Worm (Caenorhabditis elegans) whole organism, L4/young adult: ENCODE measurements around the gene fat-4.

ENCODE experiments used
- W03F9.2 ChIP-seq: fragments of 150-350 bp; optimal IDR thresholded peaks from 2 replicates; lab custom pipeline; 2014; ENCODE audit warnings: missing biosample characterization, missing genetic modification characterization
- dao-5 ChIP-seq: sonication (generic microtip); optimal IDR thresholded peaks from 2 replicates; lab custom pipeline; 2016; ENCODE audit warnings: missing genotype, missing genetic modification characterization, moderate library complexity, missing compliant biosample characterization
- him-1 ChIP-seq: sonication (generic microtip); optimal IDR thresholded peaks from 2 replicates; lab custom pipeline; 2016; ENCODE audit warnings: missing genotype, missing genetic modification reagents, missing genetic modification characterization, missing compliant biosample characterization

ce11 chrIV:9849624-9850023 lies 50.4 kb downstream of the fat-4 start, which contains the start of gene K07F5.8:
- TF ChIP-seq W03F9.2 (tag; lab: Kevin White, UChicago) (no peak), him-1 (no peak), dao-5 (no peak)
